Worm (Caenorhabditis elegans) whole organism, L4/young adult: Measurements from ENCODE around the gene pcyt-2.2.

Experiments
- dao-5 ChIP-seq: sonication (generic microtip); optimal IDR thresholded peaks from 2 replicates; lab custom pipeline; 2016; ENCODE audit warnings: missing genotype, missing genetic modification characterization, moderate library complexity, missing compliant biosample characterization
- him-1 ChIP-seq: sonication (generic microtip); optimal IDR thresholded peaks from 2 replicates; lab custom pipeline; 2016; ENCODE audit warnings: missing genotype, missing genetic modification reagents, missing genetic modification characterization, missing compliant biosample characterization

DNA sequence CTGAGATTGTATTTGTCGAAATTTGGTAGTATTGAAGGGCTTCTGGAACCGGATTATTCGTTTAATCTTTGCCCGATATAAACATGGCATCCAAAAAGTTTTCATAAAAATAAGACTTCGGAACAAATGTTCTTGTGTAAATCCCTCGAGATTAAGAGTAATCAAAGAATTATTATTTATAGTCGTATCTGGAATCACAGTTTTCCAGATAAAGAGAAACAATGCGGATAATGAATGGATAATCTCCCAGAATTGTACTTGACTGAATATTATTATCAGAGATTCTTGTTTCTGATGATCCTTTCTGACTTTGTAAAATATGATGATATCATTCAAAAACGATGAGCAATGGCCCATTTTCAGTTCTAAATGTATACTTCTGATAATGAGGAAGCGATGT is 37.0 kb downstream of the pcyt-2.2 start:
- TF ChIP-seq dao-5 (tag; lab: Kevin White, UChicago) (no peak), him-1 (tag; lab: Kevin White, UChicago) (no peak)
